Worm (Caenorhabditis elegans): ENCODE measurements around the gene srsx-14.

srsx-14 gene

DNA sequence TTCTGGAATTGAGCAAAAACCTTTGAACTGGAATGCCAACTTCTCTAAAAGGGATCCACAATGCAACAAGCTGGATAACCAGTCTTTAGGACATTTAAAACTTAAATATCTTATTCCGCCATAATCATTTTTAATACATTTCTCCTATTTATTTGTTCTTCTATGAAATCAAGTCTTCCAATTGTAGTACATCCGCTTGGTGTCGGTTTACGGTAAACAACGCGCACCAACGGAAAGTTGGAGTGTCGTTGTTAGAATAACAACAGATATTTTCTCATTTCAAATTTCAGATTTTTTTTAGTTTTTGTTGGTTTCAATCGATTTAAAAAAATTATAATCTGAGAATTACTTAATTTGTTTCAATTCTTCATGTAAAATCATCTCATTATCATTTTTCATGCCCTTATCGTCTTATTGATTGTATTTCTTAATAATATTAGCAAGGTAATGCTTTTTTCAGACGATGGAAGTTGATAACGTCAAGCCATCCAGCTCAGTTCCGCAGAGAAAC lies 22.2 kb upstream of the srsx-14 start, which contains the start of gene csn-5:
csn-5 (plus strand) TSS at position 461 of the 511 bp plus-strand sequence.
- TF ChIP-seq pha-4 (tag; optimal IDR thresholded peaks at IDR 0.05) = peak; percentile 56
- TF ChIP-seq ceh-9 (tag; optimal IDR thresholded peaks at IDR 0.05) = no peak
- TF ChIP-seq nfya-1 (tag; optimal IDR thresholded peaks at IDR 0.05; ENCODE audit: insufficient read depth) = peak; percentile 15
- peak; percentile 20 for TF ChIP-seq lin-15B (tag; optimal IDR thresholded peaks at IDR 0.05)
- peak; percentile 90 for TF ChIP-seq R02D3.7 (tag; optimal IDR thresholded peaks at IDR 0.05)
- no peak for TF ChIP-seq jun-1 (tag; optimal IDR thresholded peaks at IDR 0.05)

DNA sequence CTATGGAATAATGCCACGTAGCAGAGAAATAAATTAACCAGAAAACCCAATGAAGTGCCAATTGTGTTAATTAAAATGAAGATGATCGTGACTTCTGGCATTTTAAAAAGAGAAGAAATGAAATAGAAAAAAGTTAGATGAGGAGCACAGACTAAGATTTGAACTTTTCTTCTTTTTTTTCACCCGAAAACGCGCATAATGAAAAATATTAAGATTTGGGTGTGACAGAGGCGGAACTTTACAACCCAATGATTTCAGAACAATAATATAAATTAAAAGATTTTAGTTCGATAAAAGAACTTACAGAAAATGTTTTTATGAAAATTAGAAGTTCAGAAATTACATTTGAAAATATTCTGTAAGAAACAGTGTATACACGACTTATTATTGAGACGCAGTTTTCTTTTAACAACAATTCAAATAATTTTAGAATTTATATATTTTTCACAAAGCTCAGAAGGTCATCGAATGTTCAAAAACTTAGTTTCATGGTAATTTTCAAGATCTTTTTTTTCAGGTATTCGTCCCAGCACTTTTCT lies 18.6 kb upstream of the srsx-14 start, which contains the start of the genes srd-8 and B0547.2:
srd-8 (minus strand) TSS at position 101 of the 539 bp plus-strand sequence.
B0547.2 (plus strand) TSS at position 489 of the 539 bp plus-strand sequence.
- no peak for TF ChIP-seq nhr-11 (tag; optimal IDR thresholded peaks at IDR 0.05)
- TF ChIP-seq ceh-16 (tag; optimal IDR thresholded peaks at IDR 0.05) = no peak
- TF ChIP-seq nhr-43 (tag; optimal IDR thresholded peaks at IDR 0.05; ENCODE audit: poor library complexity, severe bottlenecking) = no peak
- no peak for TF ChIP-seq ama-1 (optimal IDR thresholded peaks at IDR 0.05)
- TF ChIP-seq elt-2 (tag; optimal IDR thresholded peaks at IDR 0.05) = no peak
- no peak for TF ChIP-seq nhr-12 (tag; optimal IDR thresholded peaks at IDR 0.05)
- no peak for TF ChIP-seq pha-4 (tag; optimal IDR thresholded peaks at IDR 0.05)
- no peak for TF ChIP-seq jun-1 (tag; optimal IDR thresholded peaks at IDR 0.05)

DNA sequence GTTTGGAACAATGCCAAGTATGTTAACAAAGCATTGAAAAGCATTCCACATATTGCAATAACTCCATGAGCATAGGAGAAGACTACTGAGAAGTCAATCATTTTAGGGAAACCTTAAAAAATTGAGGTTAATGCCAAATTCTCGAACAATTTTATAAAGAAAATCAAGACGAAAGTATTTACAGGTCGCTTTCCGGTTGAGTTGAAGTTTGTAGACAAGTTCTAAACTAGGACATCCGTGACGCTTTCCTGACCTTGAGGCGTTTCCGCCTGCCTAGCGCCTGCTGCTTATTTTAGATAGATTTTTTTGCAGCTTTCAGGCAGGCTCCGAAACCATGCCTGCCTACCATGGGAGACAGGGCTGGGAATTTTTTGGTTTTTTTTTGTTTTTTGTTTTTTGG lies 8.6 kb upstream of the srsx-14 start, which contains the start of gene srd-13:
srd-13 (minus strand) TSS at position 101 of the 400 bp plus-strand sequence.
- TF ChIP-seq mdl-1 (tag; optimal IDR thresholded peaks at IDR 0.05) = no peak
- no peak for TF ChIP-seq ceh-9 (tag; optimal IDR thresholded peaks at IDR 0.05)
- no peak for TF ChIP-seq sea-2 (GFP tag; optimal IDR thresholded peaks at IDR 0.05)
- no peak for TF ChIP-seq hmg-11 (tag; optimal IDR thresholded peaks at IDR 0.05)
- no peak for TF ChIP-seq fos-1 (tag; optimal IDR thresholded peaks at IDR 0.05)
- TF ChIP-seq lin-15B (tag; optimal IDR thresholded peaks at IDR 0.05) = no peak
- TF ChIP-seq pha-4 (tag; optimal IDR thresholded peaks at IDR 0.05) = no peak
- no peak for TF ChIP-seq ZK546.5 (tag; optimal IDR thresholded peaks at IDR 0.05)
- TF ChIP-seq nhr-28 (tag; optimal IDR thresholded peaks at IDR 0.05) = no peak
- TF ChIP-seq ztf-11 (tag; optimal IDR thresholded peaks at IDR 0.05) = no peak
- TF ChIP-seq unc-39 (tag; optimal IDR thresholded peaks at IDR 0.05) = no peak
- no peak for TF ChIP-seq nhr-43 (tag; optimal IDR thresholded peaks at IDR 0.05; ENCODE audit: poor library complexity, severe bottlenecking)
- no peak for TF ChIP-seq elt-2 (tag; optimal IDR thresholded peaks at IDR 0.05)
- TF ChIP-seq tbx-2 (tag; optimal IDR thresholded peaks at IDR 0.05) = no peak
- no peak for TF ChIP-seq elt-1 (tag; optimal IDR thresholded peaks at IDR 0.05)
- no peak for TF ChIP-seq nhr-25 (tag; optimal IDR thresholded peaks at IDR 0.05)
- no peak for TF ChIP-seq nhr-77 (tag; optimal IDR thresholded peaks at IDR 0.05)
- TF ChIP-seq zag-1 (tag; optimal IDR thresholded peaks at IDR 0.05) = no peak

DNA sequence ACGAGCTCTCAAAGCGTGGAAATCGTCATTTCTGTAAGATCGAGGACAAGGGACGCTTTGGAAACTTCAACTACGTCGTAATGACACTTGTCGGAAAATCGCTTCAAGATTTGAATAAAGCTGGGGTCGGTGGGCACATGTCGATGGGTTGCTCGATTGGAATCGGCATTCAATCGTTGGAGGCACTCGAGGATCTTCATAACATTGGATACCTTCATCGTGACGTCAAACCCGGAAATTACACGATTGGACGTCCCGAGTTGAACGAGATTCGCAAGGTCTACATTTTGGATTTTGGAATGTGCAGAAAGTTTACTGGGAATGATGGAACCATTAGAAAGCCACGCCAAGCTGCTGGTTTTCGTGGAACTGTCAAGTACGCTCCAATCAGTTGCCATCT lies 5.6 kb upstream of the srsx-14 start:
- TF ChIP-seq skn-1 (tag; optimal IDR thresholded peaks at IDR 0.05) (no peak), sea-2 (GFP tag; optimal IDR thresholded peaks at IDR 0.05) (no peak), lin-15B (tag; optimal IDR thresholded peaks at IDR 0.05) (no peak), nhr-77 (tag; optimal IDR thresholded peaks at IDR 0.05) (no peak), fos-1 (tag; optimal IDR thresholded peaks at IDR 0.05) (no peak), unc-39 (tag; optimal IDR thresholded peaks at IDR 0.05) (no peak), nfya-1 (tag; optimal IDR thresholded peaks at IDR 0.05; ENCODE audit: insufficient read depth) (no peak), tbx-2 (tag; optimal IDR thresholded peaks at IDR 0.05) (no peak), lsy-12 (tag; optimal IDR thresholded peaks at IDR 0.05) (no peak), nhr-25 (tag; optimal IDR thresholded peaks at IDR 0.05) (no peak), elt-1 (tag; optimal IDR thresholded peaks at IDR 0.05) (no peak), zag-1 (tag; optimal IDR thresholded peaks at IDR 0.05) (no peak), jun-1 (tag; optimal IDR thresholded peaks at IDR 0.05) (no peak), ceh-16 (tag; optimal IDR thresholded peaks at IDR 0.05) (no peak), egl-27 (tag; optimal IDR thresholded peaks at IDR 0.05) (no peak), elt-3 (tag; optimal IDR thresholded peaks at IDR 0.05) (no peak), ceh-28 (tag; optimal IDR thresholded peaks at IDR 0.05) (no peak)

DNA sequence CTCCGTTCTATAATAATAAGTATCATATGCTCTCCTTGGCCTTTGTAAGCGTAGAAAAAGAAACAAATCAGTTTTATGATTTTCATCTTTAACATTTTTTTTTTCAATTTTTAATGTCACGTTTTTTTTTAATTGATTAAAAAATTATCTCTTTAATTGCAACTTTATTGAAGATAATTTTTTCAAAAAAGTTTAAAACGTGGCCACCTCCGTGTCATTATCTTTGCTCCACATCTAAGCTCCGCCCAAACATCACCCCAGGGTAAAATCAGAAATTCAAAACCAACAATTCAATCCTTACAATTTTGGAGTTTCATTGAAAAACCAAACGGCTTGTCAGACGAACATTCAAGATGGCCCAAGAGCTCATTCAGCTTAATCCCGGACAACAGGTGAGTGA lies 4.7 kb upstream of the srsx-14 start, which contains the start of gene ttbk-8.2:
ttbk-8.2 (plus strand) TSS at position 301 of the 400 bp plus-strand sequence.
- TF ChIP-seq nhr-23 (tag; optimal IDR thresholded peaks at IDR 0.05) = no peak
- TF ChIP-seq daf-12 (tag; optimal IDR thresholded peaks at IDR 0.05) = no peak
- TF ChIP-seq ztf-11 (tag; optimal IDR thresholded peaks at IDR 0.05) = no peak
- no peak for TF ChIP-seq ZK546.5 (tag; optimal IDR thresholded peaks at IDR 0.05)
- TF ChIP-seq egl-27 (tag; optimal IDR thresholded peaks at IDR 0.05) = no peak
- no peak for TF ChIP-seq snpc-4 (tag; optimal IDR thresholded peaks at IDR 0.05)
- TF ChIP-seq skn-1 (tag; optimal IDR thresholded peaks at IDR 0.05) = no peak
- no peak for TF ChIP-seq ceh-16 (tag; optimal IDR thresholded peaks at IDR 0.05)
- no peak for TF ChIP-seq ceh-28 (tag; optimal IDR thresholded peaks at IDR 0.05)
- no peak for TF ChIP-seq elt-3 (tag; optimal IDR thresholded peaks at IDR 0.05)
- TF ChIP-seq unc-62 (GFP tag; optimal IDR thresholded peaks at IDR 0.05) = no peak
- no peak for TF ChIP-seq ceh-9 (tag; optimal IDR thresholded peaks at IDR 0.05)
- no peak for TF ChIP-seq nhr-76 (tag; optimal IDR thresholded peaks at IDR 0.05)
- TF ChIP-seq R02D3.7 (tag; optimal IDR thresholded peaks at IDR 0.05) = no peak
- no peak for TF ChIP-seq nhr-25 (tag; optimal IDR thresholded peaks at IDR 0.05)
